Worm (Caenorhabditis elegans) whole organism, L1 larva: ENCODE measurements around the gene cal-2.

Experiments
- C16A3.4 ChIP-seq: fragments of 150-350 bp; optimal IDR thresholded peaks from 2 replicates; lab custom pipeline; 2014; ENCODE audit warnings: missing biosample characterization, missing genetic modification characterization
- aha-1 ChIP-seq: fragments of 150-350 bp; optimal IDR thresholded peaks from 2 replicates; lab custom pipeline; 2014; ENCODE audit warnings: missing biosample characterization, missing genetic modification characterization
- blmp-1 ChIP-seq: fragments of 150-350 bp; optimal IDR thresholded peaks from 2 replicates; lab custom pipeline; 2014; ENCODE audit warnings: missing biosample characterization, missing genetic modification characterization
- ceh-63 ChIP-seq: fragments of 200-800 bp; sonication (Bioruptor generic); optimal IDR thresholded peaks from 2 replicates; lab custom pipeline; 2018; ENCODE audit warnings: mild to moderate bottlenecking, missing genetic modification characterization, missing compliant biosample characterization
- ceh-82 ChIP-seq, 3 experiments: fragments of 150-350 bp in 1 of 3; sonication (generic microtip) in 2 of 3; optimal IDR thresholded peaks; 2 replicates each; lab custom pipeline; 2014 to 2017; ENCODE audit warnings: missing biosample characterization in 3 of 3, missing genetic modification characterization in 3 of 3
- ces-1 ChIP-seq: fragments of 150-350 bp; optimal IDR thresholded peaks from 2 replicates; lab custom pipeline; 2014; ENCODE audit warnings: missing biosample characterization, missing genetic modification reagents, missing genetic modification characterization
- dpl-1 ChIP-seq, 3 experiments: fragments of 150-350 bp in 2 of 3; sonication (generic microtip) in 1 of 3; optimal IDR thresholded peaks; 2 replicates each; lab custom pipeline; 2014 to 2017; ENCODE audit warnings: missing biosample characterization in 3 of 3, missing genetic modification characterization in 3 of 3, missing genetic modification reagents in 3 of 3
- efl-1 ChIP-seq, 4 experiments: fragments of 150-350 bp; optimal IDR thresholded peaks in 3 of 4; peaks in 1 of 4; 1 replicate in 1 of 4; 2 replicates in 3 of 4; lab custom pipeline; 2014; ENCODE audit warnings: missing biosample characterization in 2 of 4, missing genetic modification characterization in 2 of 4, missing genetic modification reagents in 2 of 4
- efl-3 ChIP-seq: fragments of 200-800 bp; sonication (Bioruptor generic); optimal IDR thresholded peaks from 2 replicates; lab custom pipeline; 2018; ENCODE audit warnings: mild to moderate bottlenecking, missing genetic modification characterization, missing compliant biosample characterization
- egl-27 ChIP-seq, 2 experiments: fragments of 150-350 bp in 1 of 2; sonication (generic microtip); optimal IDR thresholded peaks; 3 replicates each; lab custom pipeline; 2017 to 2018; ENCODE audit warnings: missing biosample characterization in 2 of 2, missing genetic modification characterization in 2 of 2, missing genetic modification reagents in 2 of 2
- fkh-8 ChIP-seq: sonication (generic microtip); optimal IDR thresholded peaks from 2 replicates; lab custom pipeline; 2016; ENCODE audit warnings: mild to moderate bottlenecking, missing genetic modification characterization, missing compliant biosample characterization
- hlh-17 ChIP-seq: fragments of 200-800 bp; sonication (Bioruptor generic); optimal IDR thresholded peaks from 2 replicates; lab custom pipeline; 2018; ENCODE audit warnings: missing genetic modification characterization, mild to moderate bottlenecking, missing compliant biosample characterization, moderate library complexity, borderline replicate concordance
- lin-13 ChIP-seq: fragments of 150-350 bp; optimal IDR thresholded peaks from 2 replicates; lab custom pipeline; 2014; ENCODE audit warnings: missing biosample characterization, missing genetic modification reagents, missing genetic modification characterization
- lin-35 ChIP-seq, 2 experiments: fragments of 150-350 bp; optimal IDR thresholded peaks; 2 replicates each; lab custom pipeline; 2014; ENCODE audit warnings: missing biosample characterization in 2 of 2, missing genetic modification characterization in 2 of 2, missing genetic modification reagents in 2 of 2
- lin-39 ChIP-seq: fragments of 150-350 bp; optimal IDR thresholded peaks from 2 replicates; lab custom pipeline; 2014; ENCODE audit warnings: missing biosample characterization, missing genetic modification reagents, missing genetic modification characterization
- lir-3 ChIP-seq: sonication (generic microtip); optimal IDR thresholded peaks from 2 replicates; lab custom pipeline; 2016; ENCODE audit warnings: mild to moderate bottlenecking, missing genetic modification characterization, moderate library complexity, missing compliant biosample characterization; ENCODE audit not compliant: poor library complexity
- lsy-2 ChIP-seq, 2 experiments: fragments of 150-350 bp; optimal IDR thresholded peaks; 2 replicates each; lab custom pipeline; 2014; ENCODE audit warnings: missing biosample characterization in 2 of 2, missing genetic modification characterization in 2 of 2
- mab-9 ChIP-seq: fragments of 200-800 bp; sonication (Bioruptor generic); IDR thresholded peaks from 2 replicates; pipeline ENCODE4 v1.3.6; 2022; ENCODE audit warnings: missing genetic modification reagents, missing genetic modification characterization, missing compliant biosample characterization
- mdl-1 ChIP-seq, 2 experiments: fragments of 150-350 bp; optimal IDR thresholded peaks; 2 replicates each; lab custom pipeline; 2014 to 2017; ENCODE audit warnings: missing biosample characterization in 2 of 2, missing genetic modification characterization in 2 of 2, inconsistent platforms in 1 of 2
- mep-1 ChIP-seq: fragments of 150-350 bp; optimal IDR thresholded peaks from 2 replicates; lab custom pipeline; 2014; ENCODE audit warnings: missing biosample characterization, missing genetic modification characterization
- nhr-11 ChIP-seq: fragments of 150-350 bp; optimal IDR thresholded peaks from 2 replicates; lab custom pipeline; 2014; ENCODE audit warnings: missing biosample characterization, missing genetic modification characterization
- nhr-20 ChIP-seq: sonication (generic microtip); optimal IDR thresholded peaks from 2 replicates; lab custom pipeline; 2016; ENCODE audit warnings: mild to moderate bottlenecking, missing genetic modification characterization, missing compliant biosample characterization
- nhr-237 ChIP-seq: fragments of 150-350 bp; optimal IDR thresholded peaks from 2 replicates; lab custom pipeline; 2014; ENCODE audit warnings: missing biosample characterization, missing genetic modification characterization
- nhr-47 ChIP-seq: sonication (generic microtip); optimal IDR thresholded peaks from 2 replicates; lab custom pipeline; 2016; ENCODE audit warnings: mild to moderate bottlenecking, missing genetic modification characterization, moderate library complexity, missing compliant biosample characterization
- nhr-71 ChIP-seq: sonication (generic microtip); optimal IDR thresholded peaks from 2 replicates; lab custom pipeline; 2016; ENCODE audit warnings: mild to moderate bottlenecking, missing genetic modification characterization, moderate library complexity, missing compliant biosample characterization
- nhr-76 ChIP-seq: sonication (generic microtip); optimal IDR thresholded peaks from 2 replicates; lab custom pipeline; 2017; ENCODE audit warnings: missing biosample characterization, missing genetic modification characterization
- nhr-77 ChIP-seq: fragments of 150-350 bp; optimal IDR thresholded peaks from 2 replicates; lab custom pipeline; 2014; ENCODE audit warnings: missing biosample characterization, missing genetic modification characterization
- nhr-84 ChIP-seq: sonication (generic microtip); optimal IDR thresholded peaks from 2 replicates; lab custom pipeline; 2017; ENCODE audit warnings: missing biosample characterization, missing genetic modification characterization
- pag-3 ChIP-seq: sonication (generic microtip); optimal IDR thresholded peaks from 2 replicates; lab custom pipeline; 2017; ENCODE audit warnings: missing genetic modification characterization, mild to moderate bottlenecking, missing compliant biosample characterization, antibody characterized with exemption, borderline replicate concordance; ENCODE audit not compliant: insufficient read depth
- pax-3 ChIP-seq: fragments of 200-800 bp; sonication (Bioruptor generic); optimal IDR thresholded peaks from 2 replicates; lab custom pipeline; 2018; ENCODE audit warnings: mild to moderate bottlenecking, missing genetic modification characterization, moderate library complexity, missing compliant biosample characterization
- snu-23 ChIP-seq: sonication (generic microtip); optimal IDR thresholded peaks from 2 replicates; lab custom pipeline; 2016; ENCODE audit warnings: missing genetic modification characterization, missing compliant biosample characterization
- sox-4 ChIP-seq: sonication (generic microtip); optimal IDR thresholded peaks from 2 replicates; lab custom pipeline; 2016; ENCODE audit warnings: missing genetic modification characterization, missing compliant biosample characterization
- sptf-1 ChIP-seq: fragments of 150-350 bp; optimal IDR thresholded peaks from 2 replicates; lab custom pipeline; 2014; ENCODE audit warnings: missing biosample characterization, missing genetic modification characterization
- swsn-7 ChIP-seq: sonication (generic microtip); optimal IDR thresholded peaks from 2 replicates; lab custom pipeline; 2016; ENCODE audit warnings: missing genetic modification characterization, missing compliant biosample characterization
- unc-130 ChIP-seq: fragments of 150-350 bp; optimal IDR thresholded peaks from 2 replicates; lab custom pipeline; 2017; ENCODE audit warnings: missing biosample characterization, missing genetic modification characterization, inconsistent platforms
- unc-98 ChIP-seq: fragments of 200-800 bp; sonication (Bioruptor generic); IDR thresholded peaks from 2 replicates; pipeline ENCODE4 v1.3.6; 2022; ENCODE audit warnings: missing genetic modification characterization, missing compliant biosample characterization
- zag-1 ChIP-seq: fragments of 150-350 bp; optimal IDR thresholded peaks from 2 replicates; lab custom pipeline; 2014; ENCODE audit warnings: missing biosample characterization, missing genetic modification characterization
- zip-4 ChIP-seq: fragments of 200-800 bp; sonication (Bioruptor generic); optimal IDR thresholded peaks from 2 replicates; lab custom pipeline; 2018; ENCODE audit warnings: mild to moderate bottlenecking, missing genetic modification characterization, moderate library complexity, missing compliant biosample characterization

Gene cal-2

DNA sequence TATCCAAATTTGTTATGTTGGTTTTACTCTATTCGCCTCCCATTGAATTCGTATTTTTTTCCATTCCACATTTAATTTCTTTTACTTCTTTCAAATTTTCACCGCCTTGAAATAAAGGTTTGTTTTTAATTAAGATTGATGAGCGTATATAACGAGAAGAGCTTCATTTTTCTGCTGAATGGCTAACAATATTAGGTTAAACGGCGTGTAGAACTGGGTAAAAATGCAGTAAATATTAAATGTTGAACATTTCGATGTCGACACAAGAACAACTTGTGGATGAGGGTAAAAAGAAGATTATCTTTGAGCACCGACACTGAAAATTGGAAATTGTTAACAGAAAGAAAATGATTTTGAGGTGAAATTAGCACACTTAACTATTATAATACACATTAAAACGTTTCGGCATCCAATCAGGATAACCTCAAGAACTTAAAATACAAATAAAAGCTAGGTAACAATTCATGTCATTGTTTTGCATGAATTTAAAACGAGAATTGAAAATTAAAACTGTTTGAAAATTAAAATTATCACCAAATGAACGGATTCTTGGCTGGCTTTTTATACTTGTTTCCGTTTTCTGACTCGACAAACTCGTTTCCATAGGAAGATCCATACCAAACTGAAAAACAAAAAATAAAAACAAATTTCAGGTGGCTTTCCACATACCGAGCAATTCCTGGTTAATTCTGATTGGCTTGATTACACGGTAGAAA lies 21.4 kb upstream of the cal-2 start:
- TF ChIP-seq nhr-77 (tag; lab: Kevin White, UChicago) (no peak), nhr-11 (tag; lab: Kevin White, UChicago) (no peak), unc-98 (GFP tag; lab: Robert Waterston, UW) (no peak), pax-3 (tag; lab: Kevin White, UChicago) (no peak), ceh-82 (tag; optimal IDR thresholded peaks at IDR 0.05; lab: Kevin White, UChicago) (no peak), zip-4 (GFP tag; lab: Kevin White, UChicago) (no peak), nhr-237 (tag; lab: Kevin White, UChicago) (no peak), ces-1 (GFP tag; lab: Kevin White, UChicago) (no peak), mdl-1 (tag; optimal IDR thresholded peaks at IDR 0.05; lab: Kevin White, UChicago) (no peak), mep-1 (tag; lab: Kevin White, UChicago) (no peak), pag-3 (tag; lab: Kevin White, UChicago) (no peak), dpl-1 (GFP tag; optimal IDR thresholded peaks at IDR 0.05; lab: Kevin White, UChicago) (no peak)

ce11 chrII:8940362-8940940 lies 20.1 kb upstream of the cal-2 start, which contains the start of the genes set-17 and T21B10.4:
set-17 (minus strand) TSS chrII:8940488.
T21B10.4 (plus strand) TSS chrII:8940894.
- TF ChIP-seq zag-1 (tag; lab: Kevin White, UChicago): no peak
- TF ChIP-seq nhr-84: no peak
- no peak for TF ChIP-seq hlh-17
- no peak for TF ChIP-seq nhr-76 (tag; lab: Kevin White, UChicago)
- TF ChIP-seq swsn-7 (tag; lab: Kevin White, UChicago): peak; percentile 1
- no peak for TF ChIP-seq ceh-82 (tag; optimal IDR thresholded peaks at IDR 0.05; lab: Kevin White, UChicago)
- peak; percentile 11 for TF ChIP-seq snu-23
- no peak for TF ChIP-seq ceh-63 (GFP tag; lab: Kevin White, UChicago)
- TF ChIP-seq mab-9 (GFP tag; lab: Robert Waterston, UW): no peak
- no peak for TF ChIP-seq lin-13
- TF ChIP-seq aha-1 (tag; lab: Kevin White, UChicago): no peak
- TF ChIP-seq nhr-47 (tag; lab: Kevin White, UChicago): peak; percentile 26
- TF ChIP-seq efl-3 (GFP tag; lab: Kevin White, UChicago): no peak
- peak; percentile 51 for TF ChIP-seq C16A3.4 (tag; lab: Kevin White, UChicago)
- peak; percentile 72 to 90 (median 85) for TF ChIP-seq dpl-1 (GFP tag; optimal IDR thresholded peaks at IDR 0.05; lab: Kevin White, UChicago)
- no peak for TF ChIP-seq unc-98 (GFP tag; lab: Robert Waterston, UW)
- TF ChIP-seq egl-27 (tag; optimal IDR thresholded peaks at IDR 0.05; lab: Kevin White, UChicago): no peak
- peak; percentile 16 to 87 for TF ChIP-seq efl-1 (optimal IDR thresholded peaks at IDR 0.05; lab: Kevin White, UChicago)
- peak; percentile 86 to 98 for TF ChIP-seq efl-1 (GFP tag; optimal IDR thresholded peaks at IDR 0.05 in 1 of 2; lab: Kevin White, UChicago)
- peak; percentile 37 for TF ChIP-seq nhr-71
- TF ChIP-seq ces-1 (GFP tag; lab: Kevin White, UChicago): no peak
- TF ChIP-seq lir-3: no peak
- TF ChIP-seq lsy-2 (tag; optimal IDR thresholded peaks at IDR 0.05; lab: Kevin White, UChicago): peak; percentile 24 to 67
- no peak for TF ChIP-seq unc-130 (tag; lab: Kevin White, UChicago)
- TF ChIP-seq nhr-20 (tag; lab: Kevin White, UChicago): peak; percentile 34
- TF ChIP-seq blmp-1 (tag; lab: Kevin White, UChicago): peak; percentile 39
- no peak for TF ChIP-seq sptf-1
- TF ChIP-seq lin-39 (tag; lab: Kevin White, UChicago): no peak
- TF ChIP-seq nhr-77 (tag; lab: Kevin White, UChicago): no peak
- peak; percentile 24 for TF ChIP-seq sox-4 (tag; lab: Kevin White, UChicago)
- no peak for TF ChIP-seq fkh-8 (tag; lab: Kevin White, UChicago)
- no peak for TF ChIP-seq zip-4 (GFP tag; lab: Kevin White, UChicago)
- peak; percentile 76 to 94 for TF ChIP-seq lin-35 (GFP tag; optimal IDR thresholded peaks at IDR 0.05; lab: Kevin White, UChicago)
